Worm (Caenorhabditis elegans): ENCODE results near the gene pgl-2.

pgl-2 gene

DNA sequence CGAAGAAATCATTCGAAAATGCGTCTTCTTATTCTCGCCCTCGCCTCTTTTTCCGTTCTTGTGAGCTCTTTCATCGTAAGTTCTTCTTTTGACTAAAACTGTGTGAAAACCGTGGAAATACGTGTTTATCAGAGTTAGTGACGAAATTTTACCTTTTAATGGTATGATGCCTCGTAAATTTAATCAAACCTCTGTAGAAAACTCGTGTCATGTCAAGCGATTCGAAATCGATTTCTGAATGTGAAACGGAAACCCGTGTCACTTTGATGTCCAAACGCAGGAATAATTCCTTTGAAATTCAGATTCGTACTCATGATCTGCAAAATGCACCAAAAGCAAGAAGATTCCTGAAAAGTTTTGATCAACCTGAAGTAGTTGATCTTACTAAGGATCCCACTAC, 26.6 kb downstream of the pgl-2 start, which contains the start of gene F22B7.3:
Gene F22B7.3, plus strand, starts transcription at position 301 of the 400 bp plus-strand sequence.
- TF ChIP-seq flt-1 (GFP tag; IDR thresholded peaks at IDR 0.05) (no peak), ref-1 (GFP tag; conservative IDR thresholded peaks at IDR 0.05) (no peak), med-1 (GFP tag; optimal IDR thresholded peaks at IDR 0.05; ENCODE audit: insufficient read depth) (no peak), klf-2 (GFP tag; conservative IDR thresholded peaks at IDR 0.05) (no peak), cog-1 (tag; optimal IDR thresholded peaks at IDR 0.05) (no peak), ztf-29 (GFP tag; IDR thresholded peaks at IDR 0.05) (no peak)

DNA sequence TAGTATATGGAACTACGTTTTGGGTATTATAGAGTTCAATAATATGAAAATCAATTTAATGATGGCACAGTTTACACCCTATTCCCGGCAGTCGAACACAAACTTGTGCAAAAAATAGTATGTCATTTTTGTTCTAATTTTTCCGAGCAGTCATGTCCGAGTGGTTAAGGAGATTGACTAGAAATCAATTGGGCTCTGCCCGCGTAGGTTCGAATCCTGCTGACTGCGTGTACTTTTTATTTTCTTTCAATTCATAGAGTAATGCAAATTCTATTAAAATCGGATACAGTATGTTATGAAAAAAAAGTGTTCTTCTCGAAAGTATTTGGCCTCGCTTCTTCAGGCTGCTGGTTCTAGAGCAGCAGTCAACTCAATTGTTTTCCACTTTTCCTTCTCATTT, 29.2 kb downstream of the pgl-2 start:
- no peak for TF ChIP-seq ref-1 (GFP tag; conservative IDR thresholded peaks at IDR 0.05)
- no peak for TF ChIP-seq tab-1 (GFP tag; IDR thresholded peaks at IDR 0.05)

DNA sequence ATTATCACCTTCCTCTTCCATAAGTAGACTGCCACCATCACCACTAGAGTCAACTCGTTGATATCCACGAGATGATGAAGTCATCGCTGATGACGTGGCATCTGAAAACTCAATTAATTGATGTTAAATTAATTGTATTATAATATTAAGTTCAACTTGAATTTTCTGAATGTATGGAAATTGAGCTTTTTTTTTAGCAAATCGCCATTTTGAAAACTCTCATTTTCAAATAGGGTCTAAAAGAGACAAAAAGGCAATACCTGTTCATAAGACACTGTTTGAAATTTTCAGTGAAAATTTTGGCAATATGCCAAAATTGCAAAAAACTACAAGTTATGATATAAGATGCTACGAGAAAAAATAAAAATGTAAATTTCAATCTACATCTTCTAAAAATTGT, 31.6 kb downstream of the pgl-2 start, which contains the start of gene twk-7:
Gene twk-7, minus strand, starts transcription at position 101 of the 400 bp plus-strand sequence.
- no peak for TF ChIP-seq flt-1 (GFP tag; IDR thresholded peaks at IDR 0.05)
- TF ChIP-seq cog-1 (tag; optimal IDR thresholded peaks at IDR 0.05), result no peak
- no peak for TF ChIP-seq med-1 (GFP tag; optimal IDR thresholded peaks at IDR 0.05; ENCODE audit: insufficient read depth)
- no peak for TF ChIP-seq T22C8.4 (GFP tag; IDR thresholded peaks at IDR 0.05)
- TF ChIP-seq ztf-29 (GFP tag; IDR thresholded peaks at IDR 0.05), result no peak
- no peak for TF ChIP-seq ref-1 (GFP tag; conservative IDR thresholded peaks at IDR 0.05)
- no peak for TF ChIP-seq klf-2 (GFP tag; conservative IDR thresholded peaks at IDR 0.05)
- TF ChIP-seq ztf-23 (GFP tag; IDR thresholded peaks at IDR 0.05), result no peak
- TF ChIP-seq tab-1 (GFP tag; IDR thresholded peaks at IDR 0.05), result no peak

DNA sequence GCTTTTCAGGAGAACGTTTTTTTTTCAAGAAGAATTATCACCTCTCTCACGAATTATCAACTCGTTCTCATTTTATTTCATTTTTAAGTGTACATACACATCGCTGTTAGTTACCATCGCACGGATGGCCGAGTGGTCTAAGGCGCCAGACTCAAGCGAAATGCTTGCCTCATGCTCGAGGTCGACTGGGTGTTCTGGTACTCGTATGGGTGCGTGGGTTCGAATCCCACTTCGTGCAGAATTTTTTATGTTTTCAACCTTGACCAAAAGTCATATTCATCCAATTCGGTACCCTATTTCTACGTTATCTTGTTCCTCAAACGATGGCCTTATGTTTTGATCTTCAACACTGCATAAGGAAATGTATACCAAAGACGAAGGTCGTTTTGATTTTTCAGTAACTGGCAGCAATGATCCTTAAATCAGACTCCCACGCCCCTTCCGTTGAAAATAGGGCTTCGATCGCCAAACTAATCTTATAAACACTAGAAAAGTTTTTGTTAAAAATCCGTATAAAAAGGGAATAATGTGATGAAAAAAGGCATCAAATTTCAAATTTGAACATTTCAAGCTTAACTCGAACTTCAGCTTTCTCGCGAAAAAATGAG, 35.9 kb downstream of the pgl-2 start, which contains the start of gene fip-1:
Gene fip-1, plus strand, starts transcription at position 558 of the 608 bp plus-strand sequence.
- no peak for TF ChIP-seq tab-1 (GFP tag; IDR thresholded peaks at IDR 0.05)
- no peak for TF ChIP-seq T22C8.4 (GFP tag; IDR thresholded peaks at IDR 0.05)
- no peak for TF ChIP-seq flt-1 (GFP tag; IDR thresholded peaks at IDR 0.05)
- no peak for TF ChIP-seq med-1 (GFP tag; optimal IDR thresholded peaks at IDR 0.05; ENCODE audit: insufficient read depth)
- TF ChIP-seq cog-1 (tag; optimal IDR thresholded peaks at IDR 0.05), result no peak
- no peak for TF ChIP-seq ztf-29 (GFP tag; IDR thresholded peaks at IDR 0.05)

DNA sequence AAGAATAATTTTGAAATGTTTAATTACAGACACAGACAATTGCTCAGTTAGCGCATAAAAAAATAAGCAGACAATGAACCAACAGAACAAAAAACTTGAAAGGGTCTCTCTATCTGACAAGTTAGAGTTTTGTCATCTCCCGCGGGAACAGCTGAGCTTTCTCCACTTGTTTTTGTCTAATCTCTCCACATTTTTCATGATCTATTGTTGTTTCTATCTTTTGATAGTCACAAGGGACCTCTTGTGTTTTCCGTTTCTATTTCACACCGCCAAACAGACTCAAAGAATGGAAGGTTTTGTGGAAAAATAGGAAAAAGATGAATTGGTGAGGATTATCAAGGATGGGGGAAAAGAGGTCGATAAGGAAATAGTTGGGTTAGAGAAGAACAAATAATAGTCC, 38.4 kb downstream of the pgl-2 start:
- TF ChIP-seq klf-2 (GFP tag; conservative IDR thresholded peaks at IDR 0.05) (no peak), ztf-29 (GFP tag; IDR thresholded peaks at IDR 0.05) (no peak), flt-1 (GFP tag; IDR thresholded peaks at IDR 0.05) (no peak), cog-1 (tag; optimal IDR thresholded peaks at IDR 0.05) (no peak), T22C8.4 (GFP tag; IDR thresholded peaks at IDR 0.05) (no peak), med-1 (GFP tag; optimal IDR thresholded peaks at IDR 0.05; ENCODE audit: insufficient read depth) (no peak), ref-1 (GFP tag; conservative IDR thresholded peaks at IDR 0.05) (no peak), ztf-23 (GFP tag; IDR thresholded peaks at IDR 0.05) (no peak), tab-1 (GFP tag; IDR thresholded peaks at IDR 0.05) (no peak)

DNA sequence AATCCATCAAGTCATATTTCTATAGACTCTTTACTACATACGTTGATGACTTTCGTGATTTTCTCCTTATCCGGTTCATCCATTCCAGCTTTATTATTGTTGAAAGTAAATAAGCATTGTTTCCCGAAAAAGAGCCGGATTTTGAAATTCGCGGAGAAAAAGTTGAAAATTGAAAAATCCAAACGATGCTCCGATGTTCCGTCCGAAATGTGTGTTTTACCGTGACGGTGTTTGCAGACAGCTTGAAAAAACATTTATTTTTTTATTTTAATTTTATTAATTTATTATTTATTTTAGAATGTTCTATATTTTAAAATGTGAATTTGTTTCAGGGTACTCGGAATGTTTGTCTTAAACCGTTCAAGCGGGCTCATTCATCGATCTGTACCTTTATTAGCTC, 44.4 kb downstream of the pgl-2 start, which contains the start of gene dnj-10:
Gene dnj-10, plus strand, starts transcription at position 333 of the 400 bp plus-strand sequence.
- TF ChIP-seq ztf-23 (GFP tag; IDR thresholded peaks at IDR 0.05) (no peak), flt-1 (GFP tag; IDR thresholded peaks at IDR 0.05) (0 out of 2 replicates have a peak, but pooled peaks have one; percentile 48), med-1 (GFP tag; optimal IDR thresholded peaks at IDR 0.05; ENCODE audit: insufficient read depth) (no peak), ref-1 (GFP tag; conservative IDR thresholded peaks at IDR 0.05) (no peak), T22C8.4 (GFP tag; IDR thresholded peaks at IDR 0.05) (no peak), cog-1 (tag; optimal IDR thresholded peaks at IDR 0.05) (no peak)

DNA sequence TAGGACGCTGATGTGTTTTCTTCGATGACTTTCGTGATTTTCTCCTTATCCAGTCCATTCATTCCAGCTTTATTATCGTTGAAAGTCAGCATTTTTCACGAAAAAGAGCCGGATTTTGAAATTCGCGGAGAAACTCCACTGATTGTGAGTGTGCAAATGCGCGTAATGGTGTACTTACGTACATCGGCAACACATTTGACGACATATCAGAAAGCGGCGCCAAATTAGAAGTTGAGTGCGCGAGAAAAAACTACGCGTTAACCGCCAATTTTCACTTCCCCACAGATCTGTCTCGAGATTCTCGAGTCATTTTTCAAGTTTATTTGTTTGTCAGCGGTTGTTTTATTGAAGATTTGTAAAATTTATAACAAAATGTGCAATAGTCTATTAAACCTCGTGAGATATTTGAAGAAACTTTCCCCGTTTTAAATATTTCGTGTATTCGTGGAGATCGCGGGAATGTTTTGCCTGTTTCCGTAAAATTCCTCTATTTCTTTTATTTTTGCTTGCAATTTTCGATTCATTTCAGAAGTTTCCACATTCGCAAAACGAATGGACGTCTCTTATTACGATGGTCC, 46.7 kb downstream of the pgl-2 start, which contains the start of the genes polk-1 and gpr-1:
Gene polk-1, minus strand, starts transcription at position 186 of the 578 bp plus-strand sequence.
Gene gpr-1, plus strand, starts transcription at position 528 of the 578 bp plus-strand sequence.
- TF ChIP-seq ref-1 (GFP tag; conservative IDR thresholded peaks at IDR 0.05) (no peak), T22C8.4 (GFP tag; IDR thresholded peaks at IDR 0.05) (no peak), cog-1 (tag; optimal IDR thresholded peaks at IDR 0.05) (no peak), ztf-23 (GFP tag; IDR thresholded peaks at IDR 0.05) (no peak), med-1 (GFP tag; optimal IDR thresholded peaks at IDR 0.05; ENCODE audit: insufficient read depth) (no peak), tab-1 (GFP tag; IDR thresholded peaks at IDR 0.05) (no peak), klf-2 (GFP tag; conservative IDR thresholded peaks at IDR 0.05) (no peak), ztf-29 (GFP tag; IDR thresholded peaks at IDR 0.05) (no peak), flt-1 (GFP tag; IDR thresholded peaks at IDR 0.05) (no peak)

DNA sequence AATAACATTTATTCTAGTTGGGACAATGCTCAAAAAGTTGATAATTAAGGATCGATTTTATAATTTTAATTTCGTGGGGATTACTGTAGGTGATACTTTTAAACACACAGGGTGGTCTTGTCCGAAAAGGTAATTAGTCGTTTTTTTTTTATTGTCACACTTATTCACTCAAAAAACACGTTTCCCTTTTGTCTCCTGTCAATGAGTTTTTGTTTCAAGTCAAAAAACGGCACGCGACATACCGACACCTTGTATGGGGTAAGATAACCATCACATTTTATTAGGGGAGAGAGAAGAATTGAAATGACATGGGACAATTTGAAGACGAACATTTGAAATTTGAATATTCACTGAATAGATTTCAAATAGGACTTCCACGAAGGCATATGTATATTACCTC, 50.1 kb downstream of the pgl-2 start:
- TF ChIP-seq ref-1 (GFP tag; conservative IDR thresholded peaks at IDR 0.05), result no peak
- no peak for TF ChIP-seq klf-2 (GFP tag; conservative IDR thresholded peaks at IDR 0.05)
- TF ChIP-seq med-1 (GFP tag; optimal IDR thresholded peaks at IDR 0.05; ENCODE audit: insufficient read depth), result no peak
- TF ChIP-seq T22C8.4 (GFP tag; IDR thresholded peaks at IDR 0.05), result no peak
- TF ChIP-seq cog-1 (tag; optimal IDR thresholded peaks at IDR 0.05), result no peak
- no peak for TF ChIP-seq ztf-29 (GFP tag; IDR thresholded peaks at IDR 0.05)
- TF ChIP-seq tab-1 (GFP tag; IDR thresholded peaks at IDR 0.05), result no peak
- no peak for TF ChIP-seq flt-1 (GFP tag; IDR thresholded peaks at IDR 0.05)

DNA sequence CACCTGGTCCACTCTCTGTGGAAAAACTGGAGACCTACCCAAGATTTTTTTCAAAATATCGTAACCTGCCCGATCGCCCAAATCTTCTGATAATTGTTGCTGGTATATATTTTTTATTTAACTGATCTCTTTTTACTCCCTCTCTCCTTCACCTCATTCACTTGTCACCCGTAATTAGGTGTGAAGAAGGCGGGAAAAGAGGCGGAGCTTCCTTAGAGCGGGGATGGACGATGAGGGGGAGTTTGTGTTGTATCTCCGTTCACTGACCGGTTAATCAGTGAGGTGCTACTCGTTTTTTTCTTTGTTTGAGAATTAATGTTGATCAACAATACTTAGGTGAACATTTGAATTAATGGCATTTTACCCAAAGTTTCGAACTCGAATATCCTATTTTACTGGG, 52.8 kb downstream of the pgl-2 start, which contains the start of gene ceh-16:
Gene ceh-16, plus strand, starts transcription at position 301 of the 400 bp plus-strand sequence.
- TF ChIP-seq med-1 (GFP tag; optimal IDR thresholded peaks at IDR 0.05; ENCODE audit: insufficient read depth) (no peak), cog-1 (tag; optimal IDR thresholded peaks at IDR 0.05) (no peak), T22C8.4 (GFP tag; IDR thresholded peaks at IDR 0.05) (no peak), flt-1 (GFP tag; IDR thresholded peaks at IDR 0.05) (no peak), tab-1 (GFP tag; IDR thresholded peaks at IDR 0.05) (no peak), klf-2 (GFP tag; conservative IDR thresholded peaks at IDR 0.05) (no peak)

DNA sequence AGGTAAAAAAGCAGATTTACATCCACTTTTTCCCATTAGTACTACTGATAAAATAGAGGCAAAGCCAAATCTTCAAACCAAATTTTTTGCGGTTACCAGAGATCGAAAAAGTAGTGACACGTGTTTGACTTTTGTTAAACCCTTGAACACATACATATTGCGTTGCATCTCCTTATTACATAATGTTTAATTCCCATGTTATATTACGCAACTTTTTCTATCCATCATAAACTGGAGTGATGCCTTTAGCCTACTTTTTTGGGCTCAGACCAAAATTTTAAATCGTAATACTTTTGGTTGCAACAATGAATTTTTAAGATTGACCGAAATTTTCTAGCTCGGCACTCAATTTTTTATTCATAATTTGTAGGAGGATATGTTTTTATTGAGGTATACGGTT, 53.3 kb downstream of the pgl-2 start:
- TF ChIP-seq tab-1 (GFP tag; IDR thresholded peaks at IDR 0.05) (no peak), T22C8.4 (GFP tag; IDR thresholded peaks at IDR 0.05) (no peak), ref-1 (GFP tag; conservative IDR thresholded peaks at IDR 0.05) (no peak), flt-1 (GFP tag; IDR thresholded peaks at IDR 0.05) (no peak), ztf-23 (GFP tag; IDR thresholded peaks at IDR 0.05) (no peak)
